Worm (Caenorhabditis elegans): ENCODE measurements around the gene bir-2.

bir-2 gene

ce11 chrV:13568533-13568932, at the start of gene bir-2, which contains the start of gene nuaf-1:
Gene bir-2 (plus strand): TSS chrV:13568850.
Gene nuaf-1 (minus strand): TSS chrV:13568630.
- TF ChIP-seq him-1 (tag; optimal IDR thresholded peaks at IDR 0.05) (no peak), W03F9.2 (tag; optimal IDR thresholded peaks at IDR 0.05) (peak; percentile 83)

- TF ChIP-seq W03F9.2 (tag; optimal IDR thresholded peaks at IDR 0.05) (no peak), dao-5 (tag; optimal IDR thresholded peaks at IDR 0.05) (no peak), him-1 (tag; optimal IDR thresholded peaks at IDR 0.05) (no peak)
These were observed 45.5 kb upstream of the bir-2 start, which contains the start of gene R11G10.3 for ce11 chrV:13523194-13523593. Gene R11G10.3 (plus strand): TSS chrV:13523494.

- TF ChIP-seq dao-5 (tag; optimal IDR thresholded peaks at IDR 0.05): no peak
- TF ChIP-seq him-1 (tag; optimal IDR thresholded peaks at IDR 0.05): no peak
- no peak for TF ChIP-seq W03F9.2 (tag; optimal IDR thresholded peaks at IDR 0.05)
These were observed 39.5 kb upstream of the bir-2 start for ce11 chrV:13529165-13529564.

- TF ChIP-seq him-1 (tag; optimal IDR thresholded peaks at IDR 0.05) (no peak), dao-5 (tag; optimal IDR thresholded peaks at IDR 0.05) (no peak), W03F9.2 (tag; optimal IDR thresholded peaks at IDR 0.05) (no peak)
These were observed 38.0 kb upstream of the bir-2 start, which contains the start of gene ttr-44 for ce11 chrV:13530698-13531097. Gene ttr-44 (minus strand): TSS chrV:13530744.

ce11 chrV:13532469-13532868, 36.2 kb upstream of the bir-2 start:
- no peak for TF ChIP-seq dao-5 (tag; optimal IDR thresholded peaks at IDR 0.05)
- TF ChIP-seq him-1 (tag; optimal IDR thresholded peaks at IDR 0.05): no peak
- no peak for TF ChIP-seq W03F9.2 (tag; optimal IDR thresholded peaks at IDR 0.05)

- no peak for TF ChIP-seq dao-5 (tag; optimal IDR thresholded peaks at IDR 0.05)
- no peak for TF ChIP-seq him-1 (tag; optimal IDR thresholded peaks at IDR 0.05)
- TF ChIP-seq W03F9.2 (tag; optimal IDR thresholded peaks at IDR 0.05): no peak
These were observed 32.5 kb upstream of the bir-2 start, which contains the start of gene frpr-5 for ce11 chrV:13536058-13536579. Gene frpr-5 (minus strand): TSS chrV:13536108.

ce11 chrV:13551601-13552000, 17.0 kb upstream of the bir-2 start, which contains the start of the genes C56A3.4 and C56A3.5:
Gene C56A3.4 (minus strand): TSS chrV:13551754.
Gene C56A3.5 (plus strand): TSS chrV:13551967.
- no peak for TF ChIP-seq dao-5 (tag; optimal IDR thresholded peaks at IDR 0.05)
- peak; percentile 54 for TF ChIP-seq W03F9.2 (tag; optimal IDR thresholded peaks at IDR 0.05)

ce11 chrV:13556297-13556696, 12.4 kb upstream of the bir-2 start, which contains the start of gene C56A3.6:
Gene C56A3.6 (minus strand): TSS chrV:13556397.
- no peak for TF ChIP-seq him-1 (tag; optimal IDR thresholded peaks at IDR 0.05)
- no peak for TF ChIP-seq dao-5 (tag; optimal IDR thresholded peaks at IDR 0.05)
- no peak for TF ChIP-seq W03F9.2 (tag; optimal IDR thresholded peaks at IDR 0.05)

ce11 chrV:13556746-13557145, 11.9 kb upstream of the bir-2 start, which contains the start of gene cav-2:
Gene cav-2 (plus strand): TSS chrV:13557104.
- TF ChIP-seq him-1 (tag; optimal IDR thresholded peaks at IDR 0.05) (peak; percentile 64), dao-5 (tag; optimal IDR thresholded peaks at IDR 0.05) (no peak), W03F9.2 (tag; optimal IDR thresholded peaks at IDR 0.05) (peak; percentile 84)

ce11 chrV:13559978-13560377, 8.7 kb upstream of the bir-2 start, which contains the start of gene C56A3.8:
Gene C56A3.8 (plus strand): TSS chrV:13560278.
- TF ChIP-seq W03F9.2 (tag; optimal IDR thresholded peaks at IDR 0.05) (no peak), dao-5 (tag; optimal IDR thresholded peaks at IDR 0.05) (no peak), him-1 (tag; optimal IDR thresholded peaks at IDR 0.05) (no peak)

- no peak for TF ChIP-seq him-1 (tag; optimal IDR thresholded peaks at IDR 0.05)
- TF ChIP-seq dao-5 (tag; optimal IDR thresholded peaks at IDR 0.05): no peak
- TF ChIP-seq W03F9.2 (tag; optimal IDR thresholded peaks at IDR 0.05): no peak
These were observed 5.9 kb upstream of the bir-2 start for ce11 chrV:13562748-13563147.

ce11 chrV:13563841-13564240, 4.8 kb upstream of the bir-2 start, which contains the start of gene grl-17:
Gene grl-17 (minus strand): TSS chrV:13563941.
- TF ChIP-seq W03F9.2 (tag; optimal IDR thresholded peaks at IDR 0.05) (no peak), him-1 (tag; optimal IDR thresholded peaks at IDR 0.05) (no peak), dao-5 (tag; optimal IDR thresholded peaks at IDR 0.05) (no peak)

- TF ChIP-seq W03F9.2 (tag; optimal IDR thresholded peaks at IDR 0.05) (peak; percentile 85), him-1 (tag; optimal IDR thresholded peaks at IDR 0.05) (no peak), dao-5 (tag; optimal IDR thresholded peaks at IDR 0.05) (no peak)
These were observed 3.5 kb upstream of the bir-2 start for ce11 chrV:13565197-13565596.

ce11 chrV:13565781-13566180, 2.9 kb upstream of the bir-2 start, which contains the start of gene slrp-1:
Gene slrp-1 (plus strand): TSS chrV:13565863.
- TF ChIP-seq dao-5 (tag; optimal IDR thresholded peaks at IDR 0.05) (no peak), W03F9.2 (tag; optimal IDR thresholded peaks at IDR 0.05) (no peak), him-1 (tag; optimal IDR thresholded peaks at IDR 0.05) (no peak)

- no peak for TF ChIP-seq W03F9.2 (tag; optimal IDR thresholded peaks at IDR 0.05)
- no peak for TF ChIP-seq dao-5 (tag; optimal IDR thresholded peaks at IDR 0.05)
- no peak for TF ChIP-seq him-1 (tag; optimal IDR thresholded peaks at IDR 0.05)
These were observed 1.7 kb upstream of the bir-2 start for ce11 chrV:13566967-13567366.

Measured in whole organism, L4/young adult.